Fruit fly (Drosophila melanogaster) S2 (cell line): Measurements from ENCODE around the gene mora.

Experiments used
- CG8478 ChIP-seq: fragments of >200 bp; optimal IDR thresholded peaks from 2 replicates; lab custom pipeline; 2018
- CTCF ChIP-seq, 2 experiments: fragments of >200 bp; optimal IDR thresholded peaks; 2 replicates each; lab custom pipeline; 2018

The mora gene

DNA sequence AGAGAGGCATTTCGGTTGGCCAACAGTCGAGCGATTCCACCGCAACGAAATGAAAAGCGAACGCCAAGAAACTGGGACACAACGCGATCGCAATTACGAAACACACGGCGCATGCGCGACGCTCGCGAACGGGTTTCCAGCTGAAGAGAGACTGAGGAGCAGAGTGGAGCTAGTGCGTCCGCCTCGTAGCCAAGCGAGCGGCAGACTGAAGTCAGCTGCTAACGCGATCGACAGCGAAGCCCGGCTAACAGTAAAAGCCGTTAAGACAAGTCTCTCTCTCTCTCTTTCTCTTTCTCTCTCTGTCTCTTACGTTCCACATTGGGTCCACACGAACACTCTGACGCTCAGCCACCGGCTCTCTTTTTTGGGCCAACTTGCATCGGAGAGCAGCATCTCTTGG lies 32.4 kb downstream of the mora start, which contains the start of gene CG17786:
Gene CG17786 (minus strand): TSS at position 154 of the 400 bp plus-strand sequence.
- TF ChIP-seq CTCF (optimal IDR thresholded peaks at IDR 0.05; lab: Kevin White, UChicago) (no peak), CG8478 (lab: Kevin White, UChicago) (no peak)

DNA sequence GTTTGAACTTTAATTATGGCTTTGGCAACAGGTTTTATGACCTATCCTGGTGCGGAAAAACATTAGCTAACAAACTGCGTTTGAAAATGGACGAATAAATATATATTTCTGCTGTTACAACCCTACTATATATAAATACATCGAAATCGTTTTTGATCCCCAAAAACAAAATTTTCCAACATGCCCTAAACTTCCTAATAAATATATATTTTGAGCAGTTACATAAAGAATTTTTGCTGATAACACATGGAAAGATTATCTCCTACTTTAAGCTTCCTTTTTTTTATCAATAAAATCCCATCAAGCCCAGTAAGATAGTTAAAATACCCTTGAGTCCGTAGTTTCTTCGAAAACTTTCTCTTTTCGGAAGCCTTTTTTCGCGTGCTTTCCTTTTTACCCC lies 32.9 kb downstream of the mora start:
- no peak for TF ChIP-seq CTCF (optimal IDR thresholded peaks at IDR 0.05; lab: Kevin White, UChicago)
- no peak for TF ChIP-seq CG8478 (lab: Kevin White, UChicago)

DNA sequence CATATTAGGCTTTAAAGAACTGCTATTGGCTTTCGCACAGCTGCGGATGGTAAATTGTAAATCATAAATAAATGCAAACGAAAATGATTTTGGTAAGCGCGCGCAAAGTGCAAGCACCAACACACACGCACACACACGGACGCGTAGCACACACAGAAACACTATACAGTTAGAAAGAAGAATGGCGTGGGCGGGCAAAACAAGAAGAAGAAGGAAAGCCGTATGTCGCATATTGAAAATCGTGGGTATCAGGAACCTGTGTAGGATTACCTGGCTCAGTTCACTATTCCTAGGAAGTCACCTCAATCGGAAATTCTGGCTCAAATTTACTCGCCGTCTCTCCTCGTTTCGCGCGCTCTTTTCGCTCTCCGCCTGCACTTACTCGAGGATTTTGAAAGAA lies 34.7 kb downstream of the mora start, which contains the start of gene cav:
Gene cav (plus strand): TSS at position 259 of the 400 bp plus-strand sequence.
- TF ChIP-seq CTCF (optimal IDR thresholded peaks at IDR 0.05; lab: Kevin White, UChicago): no peak

DNA sequence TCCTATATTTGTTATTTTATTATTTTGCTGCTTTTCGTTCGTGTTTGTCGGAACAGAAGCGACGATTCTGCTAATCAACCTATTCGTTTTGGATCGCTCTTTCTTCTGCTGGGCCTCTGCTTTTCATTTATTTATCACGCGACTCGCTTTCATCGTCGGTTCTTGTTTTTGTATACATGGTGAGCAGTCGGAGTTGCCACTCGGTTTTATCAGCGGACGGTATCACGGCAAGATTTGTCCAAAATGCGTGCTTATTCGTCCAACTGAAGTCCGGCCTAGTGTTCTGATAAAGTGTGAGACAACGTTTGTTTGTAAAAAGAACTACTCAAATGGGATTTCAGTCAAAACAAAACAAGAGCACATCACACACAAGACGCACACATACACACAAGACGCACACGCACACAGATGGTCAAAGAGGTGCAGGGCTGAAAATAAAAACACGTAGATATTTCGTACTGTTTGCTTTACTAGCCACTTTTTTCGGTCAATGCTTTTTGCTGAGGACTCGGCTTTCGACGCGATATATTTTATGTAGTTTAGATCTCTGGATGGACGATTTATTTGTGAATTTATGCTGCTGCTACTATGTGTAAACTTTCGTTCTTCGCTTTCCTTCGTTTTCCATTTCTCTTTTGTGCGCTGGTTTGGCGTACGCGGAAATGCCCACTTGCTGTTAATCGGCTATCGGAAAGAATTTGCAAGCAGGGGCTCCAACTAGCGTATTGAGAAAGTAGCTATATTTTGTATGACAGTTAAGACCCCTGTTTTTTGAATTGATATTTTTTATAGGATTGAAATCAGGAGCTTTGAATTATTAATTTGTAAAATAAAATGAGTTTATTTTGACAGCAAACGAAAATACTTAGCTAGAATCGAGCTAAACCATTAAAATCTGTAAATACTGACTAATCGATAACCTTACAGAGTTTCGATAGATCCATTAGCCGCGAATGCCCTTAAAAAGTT lies 35.5 kb downstream of the mora start, which contains the start of gene twin:
Gene twin (minus strand): TSS at position 632 of the 969 bp plus-strand sequence.
- TF ChIP-seq CTCF (optimal IDR thresholded peaks at IDR 0.05; lab: Kevin White, UChicago) (no peak), CG8478 (lab: Kevin White, UChicago) (no peak)

DNA sequence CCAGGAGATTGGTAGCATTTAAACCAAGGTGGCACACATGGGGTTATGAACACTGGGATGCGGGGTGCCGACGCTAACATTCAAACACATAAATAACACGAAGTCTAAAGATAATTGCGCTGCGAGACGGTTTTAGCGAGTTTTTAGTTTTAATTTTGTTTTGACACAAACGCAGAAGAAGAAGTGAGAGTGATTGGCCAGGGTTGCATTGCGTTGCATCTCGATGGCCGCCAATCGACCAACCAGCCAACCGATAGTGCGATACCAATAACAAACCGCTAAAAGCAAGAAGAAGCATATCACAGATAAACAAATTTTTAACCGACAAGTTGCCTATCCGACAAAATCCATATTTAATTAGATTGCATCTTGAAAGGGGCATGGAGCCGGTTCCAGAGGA lies 40.6 kb downstream of the mora start, which contains the start of the genes Spps and CG13609:
Gene Spps (minus strand): TSS at position 191 of the 400 bp plus-strand sequence.
Gene CG13609 (plus strand): TSS at position 280 of the 400 bp plus-strand sequence.
- TF ChIP-seq CTCF (optimal IDR thresholded peaks at IDR 0.05; lab: Kevin White, UChicago) (peak in 1 of 2 experiments; percentile 4), CG8478 (lab: Kevin White, UChicago) (no peak)

DNA sequence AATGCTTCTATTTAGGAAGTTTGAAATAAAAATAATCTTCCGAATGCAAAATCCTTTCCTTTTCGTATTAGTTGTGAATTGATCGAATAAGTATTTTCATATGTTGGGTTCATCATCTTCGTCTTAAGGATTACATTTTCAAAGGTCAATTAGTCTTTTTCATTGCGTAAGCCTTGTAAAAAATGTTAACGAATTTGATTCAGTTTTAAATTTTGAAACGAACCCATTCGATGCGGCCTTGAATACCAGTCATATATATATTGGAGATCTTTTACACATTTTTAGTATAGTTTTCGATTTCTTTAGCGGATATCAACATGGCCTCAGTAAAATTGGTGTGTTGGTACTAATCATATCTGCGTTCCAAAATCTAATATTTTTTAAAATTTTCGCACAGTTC lies 42.5 kb downstream of the mora start, which contains the start of gene Acp95EF:
Gene Acp95EF (plus strand): TSS at position 301 of the 400 bp plus-strand sequence.
- TF ChIP-seq CTCF (optimal IDR thresholded peaks at IDR 0.05; lab: Kevin White, UChicago): no peak
- no peak for TF ChIP-seq CG8478 (lab: Kevin White, UChicago)

DNA sequence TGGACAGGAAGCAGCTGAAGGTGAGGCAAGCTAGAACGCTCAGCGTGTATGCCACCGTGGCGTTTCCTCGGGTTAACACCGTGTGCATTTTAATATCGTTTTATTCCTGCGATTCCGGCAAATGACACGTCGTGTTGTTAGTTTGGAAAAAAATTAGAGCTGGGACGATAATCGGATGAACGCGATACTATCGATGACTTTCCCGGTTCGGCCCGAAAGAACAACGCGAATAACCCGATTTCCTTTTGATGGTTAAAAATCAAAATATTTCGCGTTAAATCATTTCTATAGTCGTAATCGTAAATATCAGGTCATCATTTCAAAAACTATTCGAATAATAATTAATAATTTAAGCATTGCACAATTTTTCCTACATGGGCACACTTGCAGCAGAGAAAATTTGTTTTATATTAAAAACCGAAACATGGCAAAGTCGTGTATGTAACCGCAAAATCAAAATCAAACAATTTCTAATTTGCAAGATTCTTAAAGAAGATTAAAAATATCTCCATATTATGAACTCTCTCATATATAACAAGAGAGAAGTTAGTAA lies 43.8 kb downstream of the mora start, which contains the start of gene Spase22-23:
Gene Spase22-23 (minus strand): TSS at position 166 of the 553 bp plus-strand sequence.
- TF ChIP-seq CTCF (optimal IDR thresholded peaks at IDR 0.05; lab: Kevin White, UChicago): no peak
- no peak for TF ChIP-seq CG8478 (lab: Kevin White, UChicago)

DNA sequence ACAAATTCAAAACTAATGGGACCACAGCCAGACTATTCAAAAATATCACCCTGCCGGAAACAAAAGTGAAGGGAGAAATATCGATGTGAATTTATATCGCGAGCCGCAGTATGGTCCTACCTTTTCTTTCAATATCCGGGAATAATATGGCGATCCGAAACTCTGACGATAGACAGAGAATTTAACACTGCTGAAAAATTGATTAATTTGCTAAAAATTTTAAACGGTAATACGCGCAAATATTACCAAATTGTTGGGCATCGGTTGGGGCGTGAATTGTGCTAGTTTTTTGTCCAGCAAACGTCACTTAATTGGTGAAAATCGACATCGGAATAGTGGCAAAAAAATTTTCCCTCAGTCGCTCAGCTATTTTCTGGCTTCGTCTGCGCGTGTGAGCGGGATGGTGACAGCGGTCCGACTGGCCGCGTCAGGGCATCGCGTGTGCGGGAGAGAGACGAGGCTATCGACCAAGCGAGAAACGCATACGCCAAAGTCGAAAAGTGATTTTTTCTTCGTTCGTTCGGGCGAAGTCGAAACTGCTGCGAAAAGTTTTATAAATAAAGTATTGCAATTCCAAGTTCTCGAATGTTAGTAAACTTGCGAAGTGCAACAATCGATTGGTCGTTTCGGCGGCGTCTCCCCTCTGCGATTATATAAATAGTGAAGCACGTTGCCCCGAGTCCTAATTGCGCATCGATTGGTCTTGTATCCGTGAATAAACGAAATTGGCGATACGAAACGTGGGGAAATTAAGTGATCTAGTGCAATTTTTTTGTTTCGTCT lies 44.5 kb downstream of the mora start, which contains the start of gene mask:
Gene mask (plus strand): TSS at position 140 of the 783 bp plus-strand sequence.
- TF ChIP-seq CG8478 (lab: Kevin White, UChicago) (no peak), CTCF (optimal IDR thresholded peaks at IDR 0.05; lab: Kevin White, UChicago) (no peak)

DNA sequence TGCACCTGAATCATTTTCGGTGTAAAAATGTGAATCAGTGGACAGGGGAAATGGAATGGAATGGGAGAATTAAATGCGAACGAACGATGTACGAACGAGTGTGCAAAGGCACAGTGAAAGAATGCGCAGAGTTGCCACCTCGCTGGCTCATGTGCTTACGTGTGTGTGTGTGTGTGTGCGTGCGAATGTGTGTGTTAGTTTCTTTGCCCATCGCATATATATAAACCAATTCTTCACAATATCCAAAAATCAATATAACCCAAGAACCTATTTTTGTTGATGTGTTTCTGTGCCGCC lies 45.0 kb downstream of the mora start:
- TF ChIP-seq CG8478 (lab: Kevin White, UChicago) (no peak), CTCF (optimal IDR thresholded peaks at IDR 0.05; lab: Kevin White, UChicago) (no peak)

DNA sequence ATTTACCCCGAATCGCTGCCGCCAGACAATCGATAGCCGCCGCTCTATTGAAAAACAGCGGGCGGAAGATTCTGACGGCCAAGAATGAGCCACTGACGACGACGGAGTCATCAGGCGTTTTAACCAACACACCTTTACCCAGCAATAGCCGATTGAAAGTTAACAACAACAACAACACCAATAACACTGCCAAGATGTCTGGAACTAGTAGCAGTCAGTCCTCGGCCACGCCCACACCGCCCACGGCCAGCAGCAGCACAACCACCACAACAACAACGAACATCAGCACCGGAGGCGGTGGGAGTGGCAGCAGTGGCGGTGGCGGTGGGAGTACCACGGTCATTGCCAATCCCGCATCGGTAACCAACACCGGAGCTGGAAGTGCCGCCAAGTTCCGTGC lies 45.8 kb downstream of the mora start:
- TF ChIP-seq CTCF (optimal IDR thresholded peaks at IDR 0.05; lab: Kevin White, UChicago): no peak
- TF ChIP-seq CG8478 (lab: Kevin White, UChicago): no peak

DNA sequence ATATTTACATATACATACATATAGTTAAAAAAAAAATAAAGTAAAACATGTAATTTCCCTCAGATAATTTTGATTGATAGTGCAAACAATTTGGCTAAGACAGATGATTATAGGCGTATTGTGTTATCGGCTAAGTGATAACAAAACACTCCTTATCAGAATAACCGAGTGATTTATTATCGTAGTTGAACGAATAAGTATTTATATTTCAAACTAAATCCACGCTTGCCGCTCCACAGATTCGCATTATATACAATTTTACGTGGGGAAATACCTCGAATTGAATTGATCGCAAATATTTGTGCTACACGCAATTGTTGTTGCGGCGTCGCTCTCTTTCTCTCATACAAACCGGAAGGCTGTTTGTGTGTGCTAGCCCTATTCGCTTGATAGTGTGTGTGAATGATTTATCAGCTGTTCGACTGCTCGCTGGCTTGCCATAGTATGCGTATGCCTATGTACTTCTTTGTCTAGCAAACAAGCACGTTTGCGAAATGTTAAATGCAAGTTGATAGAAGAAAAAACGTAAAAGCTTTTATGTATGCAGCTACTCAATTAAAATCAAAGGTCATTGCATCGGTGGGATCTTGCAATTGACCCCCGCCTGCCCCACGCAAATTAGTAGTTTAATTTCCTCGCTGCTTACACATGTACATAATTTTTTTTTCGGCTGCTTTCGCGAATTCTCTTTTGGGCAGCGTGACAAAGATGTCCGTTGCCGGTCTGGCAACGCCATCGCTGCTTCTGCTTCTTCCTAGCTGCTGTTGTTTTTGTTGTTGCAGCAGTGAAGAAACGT lies 47.4 kb downstream of the mora start:
- TF ChIP-seq CG8478 (lab: Kevin White, UChicago) (no peak), CTCF (optimal IDR thresholded peaks at IDR 0.05; lab: Kevin White, UChicago) (no peak)

DNA sequence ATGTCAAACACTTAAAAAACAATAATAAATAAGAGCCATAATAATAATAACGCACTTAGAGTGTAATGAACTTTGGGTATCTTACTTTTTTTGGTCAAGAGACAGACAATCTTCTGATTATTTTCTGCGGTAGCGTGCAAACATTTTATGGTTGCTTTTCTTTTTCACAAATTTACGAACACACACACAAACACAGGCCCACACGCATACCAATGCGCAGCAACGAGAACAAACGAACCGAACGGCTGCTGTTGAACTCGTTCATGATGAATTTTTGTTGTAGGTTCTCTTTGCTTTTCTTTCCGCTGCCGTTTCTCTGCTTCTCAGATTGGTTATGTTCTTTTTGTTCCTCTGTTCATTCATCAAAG lies 48.0 kb downstream of the mora start:
- TF ChIP-seq CG8478 (lab: Kevin White, UChicago) (no peak), CTCF (optimal IDR thresholded peaks at IDR 0.05; lab: Kevin White, UChicago) (no peak)

DNA sequence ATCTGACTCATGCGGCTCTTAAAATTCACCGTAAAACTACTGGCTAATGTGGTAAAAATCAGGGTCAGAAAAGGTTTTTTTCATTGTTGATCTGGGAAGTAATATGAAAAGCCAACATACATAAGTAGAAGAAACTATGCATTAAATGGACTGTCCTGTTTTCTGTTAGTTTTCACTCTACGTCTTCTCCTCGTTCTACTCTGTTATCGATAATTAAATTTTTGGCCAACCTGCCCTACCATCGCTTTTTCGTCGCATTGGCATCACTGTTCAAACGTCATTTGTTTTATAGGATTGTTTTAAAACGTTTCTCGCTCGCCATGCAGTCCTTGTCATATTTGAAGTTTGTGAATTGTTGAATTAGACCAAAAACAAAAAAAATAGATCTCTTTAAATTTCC lies 48.6 kb downstream of the mora start:
- TF ChIP-seq CG8478 (lab: Kevin White, UChicago) (no peak), CTCF (optimal IDR thresholded peaks at IDR 0.05; lab: Kevin White, UChicago) (no peak)
